Worm (Caenorhabditis elegans): Measurements from ENCODE around the gene nra-3.

- TF ChIP-seq K09A11.1 (tag; optimal IDR thresholded peaks at IDR 0.05; ENCODE audit: insufficient read depth) = no peak
- no peak for TF ChIP-seq unc-55 (GFP tag; optimal IDR thresholded peaks at IDR 0.05)
- no peak for TF ChIP-seq hlh-13 (GFP tag; optimal IDR thresholded peaks at IDR 0.05)
- no peak for TF ChIP-seq unc-3 (GFP tag; conservative IDR thresholded peaks at IDR 0.05)
- no peak for TF ChIP-seq unc-3 (tag; optimal IDR thresholded peaks at IDR 0.05)
- no peak for TF ChIP-seq sox-2 (GFP tag; IDR thresholded peaks at IDR 0.05)
- TF ChIP-seq hlh-6 (tag; optimal IDR thresholded peaks at IDR 0.05) = no peak
These were observed 7.3 kb upstream of the nra-3 start, which contains the start of the genes C17G1.5 and C17G1.14 for ce11 chrX:9938537-9938936.
